Fruit fly (Drosophila melanogaster) whole organism, wandering third instar larva: ENCODE measurements around the gene CG33080.

Source experiments
- Abd-B ChIP-seq: fragments of >200 bp; optimal IDR thresholded peaks from 2 replicates; lab custom pipeline; 2017; ENCODE audit warnings: missing biosample characterization, missing genetic modification characterization
- Dfd ChIP-seq: fragments of >200 bp; optimal IDR thresholded peaks from 2 replicates; lab custom pipeline; 2017; ENCODE audit warnings: missing biosample characterization, missing genetic modification characterization
- Myc ChIP-seq: fragments of >200 bp; optimal IDR thresholded peaks from 2 replicates; lab custom pipeline; 2017
- OdsH ChIP-seq: fragments of 200-800 bp; sonication (Bioruptor generic); optimal IDR thresholded peaks from 2 replicates; lab custom pipeline; 2016; ENCODE audit warnings: missing biosample characterization, mild to moderate bottlenecking, missing genetic modification characterization
- h ChIP-seq: fragments of 200-800 bp; sonication (Bioruptor generic); optimal IDR thresholded peaks from 3 replicates; lab custom pipeline; 2016; ENCODE audit warnings: missing biosample characterization, mild to moderate bottlenecking, missing genetic modification characterization
- lola ChIP-seq: fragments of >200 bp; optimal IDR thresholded peaks from 2 replicates; lab custom pipeline; 2017; ENCODE audit warnings: missing biosample characterization, missing genetic modification characterization
- usp ChIP-seq: fragments of >200 bp; optimal IDR thresholded peaks from 2 replicates; lab custom pipeline; 2017; ENCODE audit warnings: missing biosample characterization, missing genetic modification characterization
- woc ChIP-seq: sonication (Bioruptor generic); optimal IDR thresholded peaks from 2 replicates; lab custom pipeline; 2016; ENCODE audit warnings: missing biosample characterization, mild to moderate bottlenecking, missing genetic modification characterization

- TF ChIP-seq lola (GFP tag; lab: Kevin White, UChicago) (no peak), Dfd (no peak), OdsH (GFP tag; lab: Kevin White, UChicago) (no peak), Abd-B (GFP tag; lab: Kevin White, UChicago) (no peak), h (GFP tag; lab: Kevin White, UChicago) (no peak), woc (peak; percentile 38), usp (no peak), Myc (no peak)
These were observed 46.0 kb downstream of the CG33080 start, which contains the start of gene Rab18 for dm6 chrX:5671537-5672029.
